Worm (Caenorhabditis elegans): ENCODE measurements around the gene ztf-17.

Gene ztf-17

ce11 chrII:7849697-7850096 is 20.3 kb downstream of the ztf-17 start, which contains the start of gene acr-7:
acr-7 (minus strand) TSS chrII:7849797.
- TF ChIP-seq tbx-11 (GFP tag; IDR thresholded peaks at IDR 0.05), result no peak
- no peak for TF ChIP-seq hnd-1 (tag; optimal IDR thresholded peaks at IDR 0.05)
- TF ChIP-seq aly-1 (tag; optimal IDR thresholded peaks at IDR 0.05), result no peak
- no peak for TF ChIP-seq F13C5.2 (tag; optimal IDR thresholded peaks at IDR 0.05)
- no peak for TF ChIP-seq ama-1 (optimal IDR thresholded peaks at IDR 0.05)
- TF ChIP-seq ceh-13 (GFP tag; optimal IDR thresholded peaks at IDR 0.05), result no peak
- no peak for TF ChIP-seq scrt-1 (GFP tag; IDR thresholded peaks at IDR 0.05)
- no peak for TF ChIP-seq hmg-4 (GFP tag; optimal IDR thresholded peaks at IDR 0.05)
- TF ChIP-seq flt-1 (GFP tag; IDR thresholded peaks at IDR 0.05), result no peak
- TF ChIP-seq B0310.2 (tag; optimal IDR thresholded peaks at IDR 0.05), result no peak
- no peak for TF ChIP-seq sea-1 (GFP tag; conservative IDR thresholded peaks at IDR 0.05)

- TF ChIP-seq aly-1 (tag; optimal IDR thresholded peaks at IDR 0.05) (no peak), hmbx-1 (tag; optimal IDR thresholded peaks at IDR 0.05) (no peak), sea-1 (GFP tag; conservative IDR thresholded peaks at IDR 0.05) (no peak), tbx-37 (GFP tag; conservative IDR thresholded peaks at IDR 0.05) (no peak), hnd-1 (tag; optimal IDR thresholded peaks at IDR 0.05) (no peak), F13C5.2 (tag; optimal IDR thresholded peaks at IDR 0.05) (no peak), scrt-1 (GFP tag; IDR thresholded peaks at IDR 0.05) (no peak), pes-1 (GFP tag; IDR thresholded peaks at IDR 0.05) (no peak), tbx-11 (GFP tag; IDR thresholded peaks at IDR 0.05) (no peak), tra-4 (tag; optimal IDR thresholded peaks at IDR 0.05) (no peak), flt-1 (GFP tag; IDR thresholded peaks at IDR 0.05) (no peak), ceh-36 (tag; optimal IDR thresholded peaks at IDR 0.05) (no peak), ama-1 (optimal IDR thresholded peaks at IDR 0.05) (no peak), ets-7 (tag; optimal IDR thresholded peaks at IDR 0.05) (no peak)
These were observed 24.3 kb downstream of the ztf-17 start, which contains the start of gene T09A5.4 for ce11 chrII:7845571-7846236. T09A5.4 (plus strand) TSS chrII:7846186.

ce11 chrII:7842053-7842452 is 27.9 kb downstream of the ztf-17 start, which contains the start of gene klp-3:
klp-3 (plus strand) TSS chrII:7842353.
- TF ChIP-seq hmbx-1 (tag; optimal IDR thresholded peaks at IDR 0.05), result no peak
- no peak for TF ChIP-seq scrt-1 (GFP tag; IDR thresholded peaks at IDR 0.05)
- TF ChIP-seq B0310.2 (tag; optimal IDR thresholded peaks at IDR 0.05), result no peak
- no peak for TF ChIP-seq tbx-37 (GFP tag; conservative IDR thresholded peaks at IDR 0.05)
- TF ChIP-seq tbx-11 (GFP tag; IDR thresholded peaks at IDR 0.05), result no peak
- TF ChIP-seq F13C5.2 (tag; optimal IDR thresholded peaks at IDR 0.05), result no peak
- no peak for TF ChIP-seq tra-4 (tag; optimal IDR thresholded peaks at IDR 0.05)
- no peak for TF ChIP-seq hmg-4 (GFP tag; optimal IDR thresholded peaks at IDR 0.05)
- no peak for TF ChIP-seq ets-7 (tag; optimal IDR thresholded peaks at IDR 0.05)
- no peak for TF ChIP-seq aly-1 (tag; optimal IDR thresholded peaks at IDR 0.05)
- no peak for TF ChIP-seq pes-1 (GFP tag; IDR thresholded peaks at IDR 0.05)
- TF ChIP-seq ama-1 (optimal IDR thresholded peaks at IDR 0.05), result no peak
- no peak for TF ChIP-seq sea-1 (GFP tag; conservative IDR thresholded peaks at IDR 0.05)
- no peak for TF ChIP-seq ceh-13 (GFP tag; optimal IDR thresholded peaks at IDR 0.05)
- no peak for TF ChIP-seq ceh-36 (tag; optimal IDR thresholded peaks at IDR 0.05)
- no peak for TF ChIP-seq hnd-1 (tag; optimal IDR thresholded peaks at IDR 0.05)
- no peak for TF ChIP-seq flt-1 (GFP tag; IDR thresholded peaks at IDR 0.05)

- TF ChIP-seq F13C5.2 (tag; optimal IDR thresholded peaks at IDR 0.05) (peak; percentile 18), ets-7 (tag; optimal IDR thresholded peaks at IDR 0.05) (no peak)
These were observed 30.3 kb downstream of the ztf-17 start for ce11 chrII:7839703-7840102.

- TF ChIP-seq hmbx-1 (tag; optimal IDR thresholded peaks at IDR 0.05), result no peak
- TF ChIP-seq scrt-1 (GFP tag; IDR thresholded peaks at IDR 0.05), result no peak
- TF ChIP-seq hnd-1 (tag; optimal IDR thresholded peaks at IDR 0.05), result no peak
- TF ChIP-seq sea-1 (GFP tag; conservative IDR thresholded peaks at IDR 0.05), result no peak
- no peak for TF ChIP-seq tra-4 (tag; optimal IDR thresholded peaks at IDR 0.05)
- TF ChIP-seq tbx-11 (GFP tag; IDR thresholded peaks at IDR 0.05), result no peak
- TF ChIP-seq flt-1 (GFP tag; IDR thresholded peaks at IDR 0.05), result no peak
These were observed 31.3 kb downstream of the ztf-17 start for ce11 chrII:7838661-7839060.

- TF ChIP-seq hmbx-1 (tag; optimal IDR thresholded peaks at IDR 0.05) (no peak), aly-1 (tag; optimal IDR thresholded peaks at IDR 0.05) (no peak), pes-1 (GFP tag; IDR thresholded peaks at IDR 0.05) (no peak), hmg-4 (GFP tag; optimal IDR thresholded peaks at IDR 0.05) (no peak), B0310.2 (tag; optimal IDR thresholded peaks at IDR 0.05) (no peak), sea-1 (GFP tag; conservative IDR thresholded peaks at IDR 0.05) (no peak), ets-7 (tag; optimal IDR thresholded peaks at IDR 0.05) (no peak), scrt-1 (GFP tag; IDR thresholded peaks at IDR 0.05) (no peak), hnd-1 (tag; optimal IDR thresholded peaks at IDR 0.05) (no peak), ama-1 (optimal IDR thresholded peaks at IDR 0.05) (no peak), ceh-36 (tag; optimal IDR thresholded peaks at IDR 0.05) (no peak)
These were observed 33.2 kb downstream of the ztf-17 start for ce11 chrII:7836613-7837226.

- TF ChIP-seq sea-1 (GFP tag; conservative IDR thresholded peaks at IDR 0.05) (no peak), tbx-11 (GFP tag; IDR thresholded peaks at IDR 0.05) (no peak), hmbx-1 (tag; optimal IDR thresholded peaks at IDR 0.05) (no peak), flt-1 (GFP tag; IDR thresholded peaks at IDR 0.05) (no peak), pes-1 (GFP tag; IDR thresholded peaks at IDR 0.05) (no peak), tra-4 (tag; optimal IDR thresholded peaks at IDR 0.05) (no peak), hmg-4 (GFP tag; optimal IDR thresholded peaks at IDR 0.05) (no peak), B0310.2 (tag; optimal IDR thresholded peaks at IDR 0.05) (no peak), scrt-1 (GFP tag; IDR thresholded peaks at IDR 0.05) (no peak), hnd-1 (tag; optimal IDR thresholded peaks at IDR 0.05) (no peak), F13C5.2 (tag; optimal IDR thresholded peaks at IDR 0.05) (no peak), ceh-36 (tag; optimal IDR thresholded peaks at IDR 0.05) (no peak), ama-1 (optimal IDR thresholded peaks at IDR 0.05) (no peak), ets-7 (tag; optimal IDR thresholded peaks at IDR 0.05) (no peak), tbx-37 (GFP tag; conservative IDR thresholded peaks at IDR 0.05) (no peak), ceh-13 (GFP tag; optimal IDR thresholded peaks at IDR 0.05) (no peak), aly-1 (tag; optimal IDR thresholded peaks at IDR 0.05) (no peak)
These were observed 34.6 kb downstream of the ztf-17 start, which contains the start of gene cex-2 for ce11 chrII:7835314-7835713. cex-2 (minus strand) TSS chrII:7835414.
